Worm (Caenorhabditis elegans) whole organism, L4 larva: ENCODE results near the gene ZK688.9.

Source experiments
- F49E8.2 ChIP-seq: sonication (generic microtip); optimal IDR thresholded peaks from 2 replicates; lab custom pipeline; 2016; ENCODE audit warnings: missing compliant biosample characterization, mild to moderate bottlenecking, missing genetic modification characterization, borderline replicate concordance
- T26A8.4 ChIP-seq: fragments of 200-800 bp; sonication (Bioruptor generic); IDR thresholded peaks from 2 replicates; pipeline ENCODE4 v1.3.6; 2022; ENCODE audit warnings: missing genetic modification characterization, missing compliant biosample characterization
- Y105C5A.15 ChIP-seq: fragments of 200-800 bp; sonication (Bioruptor generic); IDR thresholded peaks from 2 replicates; pipeline ENCODE4 v1.3.6; 2022; ENCODE audit warnings: missing genetic modification characterization, missing compliant biosample characterization
- Y5F2A.4 ChIP-seq: fragments of 200-800 bp; sonication (Bioruptor generic); optimal IDR thresholded peaks from 2 replicates; lab custom pipeline; 2018; ENCODE audit warnings: mild to moderate bottlenecking, missing genetic modification characterization, missing compliant biosample characterization
- Y75B8A.6 ChIP-seq: fragments of 200-800 bp; sonication (Bioruptor generic); IDR thresholded peaks from 2 replicates; pipeline ENCODE4 v1.3.6; 2022; ENCODE audit warnings: missing genetic modification reagents, missing genetic modification characterization, missing compliant biosample characterization
- ZK337.2 ChIP-seq: fragments of 200-800 bp; sonication (Bioruptor generic); IDR thresholded peaks from 2 replicates; pipeline ENCODE4 v1.3.6; 2022; ENCODE audit warnings: missing genetic modification reagents, missing genetic modification characterization, missing compliant biosample characterization
- aha-1 ChIP-seq: fragments of 150-350 bp; peaks from one replicate; lab custom pipeline; 2014; ENCODE audit warnings: missing biosample characterization, missing genetic modification characterization
- aly-2 ChIP-seq: sonication (generic microtip); optimal IDR thresholded peaks from 2 replicates; lab custom pipeline; 2018; ENCODE audit warnings: missing biosample characterization, missing genetic modification characterization
- ceh-20 ChIP-seq: fragments of 200-800 bp; sonication (Bioruptor generic); IDR thresholded peaks from 2 replicates; pipeline ENCODE4 v1.3.6; 2022; ENCODE audit warnings: missing genetic modification reagents, missing genetic modification characterization, missing compliant biosample characterization
- ceh-28 ChIP-seq: fragments of 150-350 bp; optimal IDR thresholded peaks from 2 replicates; lab custom pipeline; 2014; ENCODE audit warnings: missing biosample characterization, missing genetic modification reagents, missing genetic modification characterization
- ceh-32 ChIP-seq: sonication (generic microtip); optimal IDR thresholded peaks from 2 replicates; lab custom pipeline; 2016; ENCODE audit warnings: mild to moderate bottlenecking, missing genetic modification characterization, missing compliant biosample characterization; ENCODE audit not compliant: poor library complexity
- ceh-62 ChIP-seq: sonication (generic microtip); optimal IDR thresholded peaks from 2 replicates; lab custom pipeline; 2017; ENCODE audit warnings: missing biosample characterization, missing genetic modification characterization
- ceh-82 ChIP-seq: sonication (generic microtip); optimal IDR thresholded peaks from 2 replicates; lab custom pipeline; 2017; ENCODE audit warnings: missing biosample characterization, missing genetic modification characterization
- daf-12 ChIP-seq: fragments of 150-350 bp; optimal IDR thresholded peaks from 2 replicates; lab custom pipeline; 2014; ENCODE audit warnings: missing biosample characterization, missing genetic modification reagents, missing genetic modification characterization
- daf-8 ChIP-seq: fragments of 200-800 bp; sonication (Bioruptor generic); IDR thresholded peaks from 2 replicates; pipeline ENCODE4 v1.3.6; 2022; ENCODE audit warnings: missing genetic modification characterization, missing compliant biosample characterization
- dmd-6 ChIP-seq: fragments of 200-800 bp; sonication (Bioruptor generic); IDR thresholded peaks from 2 replicates; pipeline ENCODE4 v1.3.6; 2022; ENCODE audit warnings: missing genetic modification reagents, missing genetic modification characterization, missing compliant biosample characterization
- dmd-9 ChIP-seq: fragments of 200-800 bp; sonication (Bioruptor generic); IDR thresholded peaks from 2 replicates; pipeline ENCODE4 v1.3.6; 2022; ENCODE audit warnings: missing genetic modification reagents, missing genetic modification characterization, missing compliant biosample characterization
- duxl-1 ChIP-seq: sonication (generic microtip); optimal IDR thresholded peaks from 2 replicates; lab custom pipeline; 2016; ENCODE audit warnings: mild to moderate bottlenecking, missing genetic modification characterization, moderate library complexity, missing compliant biosample characterization; ENCODE audit not compliant: poor library complexity
- dve-1 ChIP-seq: sonication (generic microtip); optimal IDR thresholded peaks from 2 replicates; lab custom pipeline; 2017; ENCODE audit warnings: antibody characterized with exemption, mild to moderate bottlenecking, missing genetic modification characterization, missing compliant biosample characterization; ENCODE audit not compliant: insufficient read depth
- egl-27 ChIP-seq: sonication (generic microtip); optimal IDR thresholded peaks from 3 replicates; lab custom pipeline; 2017; ENCODE audit warnings: missing biosample characterization, missing genetic modification reagents, missing genetic modification characterization
- egl-43 ChIP-seq: fragments of 200-800 bp; sonication (Bioruptor generic); IDR thresholded peaks from 2 replicates; pipeline ENCODE4 v1.3.6; 2022; ENCODE audit warnings: missing genetic modification reagents, missing genetic modification characterization, missing compliant biosample characterization
- hlh-11 ChIP-seq: fragments of 200-800 bp; sonication (Bioruptor generic); optimal IDR thresholded peaks from 2 replicates; lab custom pipeline; 2018; ENCODE audit warnings: mild to moderate bottlenecking, missing genetic modification characterization, missing compliant biosample characterization
- hlh-30 ChIP-seq: sonication (generic microtip); optimal IDR thresholded peaks from 2 replicates; lab custom pipeline; 2017; ENCODE audit warnings: antibody characterized with exemption, mild to moderate bottlenecking, missing genetic modification characterization, missing compliant biosample characterization; ENCODE audit not compliant: insufficient read depth
- lin-1 ChIP-seq: fragments of 200-800 bp; sonication (Bioruptor generic); IDR thresholded peaks from 2 replicates; pipeline ENCODE4 v1.3.6; 2022; ENCODE audit warnings: missing genetic modification reagents, missing genetic modification characterization, missing compliant biosample characterization
- lin-15B ChIP-seq: fragments of 150-350 bp; sonication (generic microtip); optimal IDR thresholded peaks from 3 replicates; lab custom pipeline; 2014; ENCODE audit warnings: missing biosample characterization, missing genetic modification characterization
- lin-39 ChIP-seq: fragments of 150-350 bp; optimal IDR thresholded peaks from 2 replicates; lab custom pipeline; 2014; ENCODE audit warnings: missing biosample characterization, missing genetic modification reagents, missing genetic modification characterization
- lsy-2 ChIP-seq, 2 experiments: fragments of 150-350 bp in 1 of 2; sonication (generic microtip) in 1 of 2; optimal IDR thresholded peaks; 2 replicates each; lab custom pipeline; 2014 to 2017; ENCODE audit warnings: missing biosample characterization in 2 of 2, missing genetic modification characterization in 2 of 2
- mep-1 ChIP-seq: fragments of 150-350 bp; sonication (generic microtip); optimal IDR thresholded peaks from 3 replicates; lab custom pipeline; 2014; ENCODE audit warnings: missing biosample characterization, missing genetic modification characterization
- mes-2 ChIP-seq: sonication (generic microtip); optimal IDR thresholded peaks from 2 replicates; lab custom pipeline; 2016; ENCODE audit warnings: missing genotype, mild to moderate bottlenecking, missing genetic modification characterization, missing compliant biosample characterization; ENCODE audit not compliant: poor library complexity, severe bottlenecking
- mxl-2 ChIP-seq: fragments of 200-800 bp; sonication (Bioruptor generic); conservative IDR thresholded peaks from 2 replicates; pipeline ENCODE4 v1.3.6; 2022; ENCODE audit warnings: missing genetic modification reagents, missing genetic modification characterization, missing compliant biosample characterization
- nhr-102 ChIP-seq: sonication (generic microtip); optimal IDR thresholded peaks from 2 replicates; lab custom pipeline; 2016; ENCODE audit warnings: mild to moderate bottlenecking, missing genetic modification characterization, moderate library complexity, missing compliant biosample characterization
- nhr-11 ChIP-seq: fragments of 150-350 bp; optimal IDR thresholded peaks from 2 replicates; lab custom pipeline; 2014; ENCODE audit warnings: missing biosample characterization, missing genetic modification characterization
- nhr-25 ChIP-seq: sonication (generic microtip); optimal IDR thresholded peaks from 2 replicates; lab custom pipeline; 2017; ENCODE audit warnings: missing genetic modification characterization, mild to moderate bottlenecking, missing compliant biosample characterization, antibody characterized with exemption, moderate library complexity, borderline replicate concordance; ENCODE audit not compliant: insufficient read depth
- nhr-28 ChIP-seq: fragments of 150-350 bp; optimal IDR thresholded peaks from 2 replicates; lab custom pipeline; 2014; ENCODE audit warnings: missing biosample characterization, missing genetic modification characterization
- nhr-41 ChIP-seq: fragments of 200-800 bp; sonication (Bioruptor generic); IDR thresholded peaks from 2 replicates; pipeline ENCODE4 v1.3.6; 2022; ENCODE audit warnings: missing genetic modification reagents, missing genetic modification characterization, missing compliant biosample characterization
- nhr-42 ChIP-seq: fragments of 200-800 bp; sonication (Bioruptor generic); IDR thresholded peaks from 2 replicates; pipeline ENCODE4 v1.3.6; 2022; ENCODE audit warnings: missing genetic modification characterization, missing compliant biosample characterization
- saeg-2 ChIP-seq: fragments of 200-800 bp; sonication (Bioruptor generic); IDR thresholded peaks from 2 replicates; pipeline ENCODE4 v1.3.6; 2022; ENCODE audit warnings: missing genetic modification reagents, missing genetic modification characterization, missing compliant biosample characterization
- sdz-12 ChIP-seq: fragments of 200-800 bp; sonication (Bioruptor generic); optimal IDR thresholded peaks from 2 replicates; lab custom pipeline; 2018; ENCODE audit warnings: mild to moderate bottlenecking, missing genetic modification characterization, missing compliant biosample characterization
- skn-1 ChIP-seq: fragments of 150-350 bp; optimal IDR thresholded peaks from 2 replicates; lab custom pipeline; 2014; ENCODE audit warnings: missing biosample characterization, missing genetic modification characterization
- snpc-4 ChIP-seq: fragments of 150-350 bp; optimal IDR thresholded peaks from 2 replicates; lab custom pipeline; 2014; ENCODE audit warnings: missing biosample characterization, missing genetic modification characterization
- spr-3 ChIP-seq: fragments of 200-800 bp; sonication (Bioruptor generic); optimal IDR thresholded peaks from 2 replicates; lab custom pipeline; 2018; ENCODE audit warnings: mild to moderate bottlenecking, missing genetic modification characterization, missing compliant biosample characterization
- tag-97 ChIP-seq: fragments of 200-800 bp; sonication (Bioruptor generic); IDR thresholded peaks from 2 replicates; pipeline ENCODE4 v1.3.6; 2022; ENCODE audit warnings: missing genetic modification characterization, missing compliant biosample characterization
- zag-1 ChIP-seq: fragments of 150-350 bp; optimal IDR thresholded peaks from 2 replicates; lab custom pipeline; 2014; ENCODE audit warnings: missing biosample characterization, missing genetic modification characterization
- ztf-11 ChIP-seq: fragments of 150-350 bp; optimal IDR thresholded peaks from 2 replicates; lab custom pipeline; 2014; ENCODE audit warnings: missing biosample characterization, missing genetic modification characterization
- ztf-7 ChIP-seq: fragments of 150-350 bp; optimal IDR thresholded peaks from 2 replicates; lab custom pipeline; 2014; ENCODE audit warnings: missing biosample characterization, missing genetic modification characterization

ZK688.9 gene

ce11 chrIII:7922207-7922606 is 39.4 kb upstream of the ZK688.9 start, which contains the start of gene C29E4.17:
C29E4.17 (plus strand) TSS chrIII:7922507.
- no peak for TF ChIP-seq egl-43 (GFP tag; lab: Robert Waterston, UW)
- TF ChIP-seq Y105C5A.15 (GFP tag; lab: Robert Waterston, UW), result no peak
- TF ChIP-seq aly-2 (tag; lab: Kevin White, UChicago), result no peak
- no peak for TF ChIP-seq hlh-30 (tag; lab: Kevin White, UChicago)
- TF ChIP-seq nhr-41, result no peak
- TF ChIP-seq dmd-6 (GFP tag; lab: Robert Waterston, UW), result no peak
- TF ChIP-seq ztf-11 (tag; lab: Kevin White, UChicago), result no peak
- TF ChIP-seq lin-1 (GFP tag; lab: Robert Waterston, UW), result no peak
- no peak for TF ChIP-seq duxl-1 (tag; lab: Kevin White, UChicago)
- no peak for TF ChIP-seq lsy-2 (tag; optimal IDR thresholded peaks at IDR 0.05; lab: Kevin White, UChicago)
- TF ChIP-seq zag-1 (tag; lab: Kevin White, UChicago), result no peak
- TF ChIP-seq daf-8 (GFP tag; lab: Robert Waterston, UW), result no peak
- no peak for TF ChIP-seq ztf-7 (tag; lab: Kevin White, UChicago)
- no peak for TF ChIP-seq daf-12
- TF ChIP-seq nhr-25 (tag; lab: Kevin White, UChicago), result no peak
- no peak for TF ChIP-seq ceh-62 (tag; lab: Kevin White, UChicago)
- no peak for TF ChIP-seq snpc-4
- TF ChIP-seq nhr-11 (tag; lab: Kevin White, UChicago), result no peak
- no peak for TF ChIP-seq mes-2
- no peak for TF ChIP-seq spr-3 (GFP tag; lab: Kevin White, UChicago)

- TF ChIP-seq snpc-4, result no peak
- no peak for TF ChIP-seq saeg-2 (GFP tag; lab: Robert Waterston, UW)
- TF ChIP-seq sdz-12, result no peak
- no peak for TF ChIP-seq ztf-11 (tag; lab: Kevin White, UChicago)
- TF ChIP-seq Y5F2A.4 (GFP tag; lab: Kevin White, UChicago), result no peak
- no peak for TF ChIP-seq ceh-20 (GFP tag; lab: Robert Waterston, UW)
- TF ChIP-seq daf-8 (GFP tag; lab: Robert Waterston, UW), result no peak
- no peak for TF ChIP-seq skn-1 (tag; lab: Kevin White, UChicago)
- no peak for TF ChIP-seq dmd-9 (GFP tag; lab: Robert Waterston, UW)
- no peak for TF ChIP-seq aly-2 (tag; lab: Kevin White, UChicago)
- no peak for TF ChIP-seq daf-12
- no peak for TF ChIP-seq hlh-11 (tag; lab: Kevin White, UChicago)
- TF ChIP-seq Y75B8A.6 (GFP tag; lab: Robert Waterston, UW), result no peak
- TF ChIP-seq ceh-28 (tag; lab: Kevin White, UChicago), result no peak
- no peak for TF ChIP-seq nhr-102 (tag; lab: Kevin White, UChicago)
- no peak for TF ChIP-seq ceh-32 (tag; lab: Kevin White, UChicago)
- no peak for TF ChIP-seq F49E8.2 (tag; lab: Kevin White, UChicago)
- no peak for TF ChIP-seq lsy-2 (tag; optimal IDR thresholded peaks at IDR 0.05; lab: Kevin White, UChicago)
Observed at ce11 chrIII:7919823-7920222, 37.0 kb upstream of the ZK688.9 start, which contains the start of gene C29E4.14. C29E4.14 (plus strand) TSS chrIII:7920123.

ce11 chrIII:7917667-7918066 is 34.9 kb upstream of the ZK688.9 start, which contains the start of gene gly-3:
gly-3 (minus strand) TSS chrIII:7917767.
- TF ChIP-seq nhr-41 (no peak), tag-97 (GFP tag; lab: Robert Waterston, UW) (no peak), mxl-2 (no peak)

ce11 chrIII:7913488-7913887 is 30.7 kb upstream of the ZK688.9 start, which contains the start of gene ZK688.12:
ZK688.12 (minus strand) TSS chrIII:7913588.
- TF ChIP-seq nhr-28 (tag; lab: Kevin White, UChicago) (no peak), snpc-4 (no peak), skn-1 (tag; lab: Kevin White, UChicago) (no peak), Y75B8A.6 (GFP tag; lab: Robert Waterston, UW) (no peak), nhr-42 (GFP tag; lab: Robert Waterston, UW) (no peak), T26A8.4 (no peak), lin-39 (no peak), mxl-2 (no peak), egl-27 (tag; lab: Kevin White, UChicago) (no peak), ceh-82 (tag; lab: Kevin White, UChicago) (no peak), aha-1 (no peak), ZK337.2 (GFP tag; lab: Robert Waterston, UW) (no peak), dve-1 (no peak), mep-1 (tag; lab: Kevin White, UChicago) (no peak), lin-15B (tag; lab: Kevin White, UChicago) (no peak)
